Fruit fly (Drosophila melanogaster): ENCODE data around the gene CG43965.

CG43965 gene

DNA sequence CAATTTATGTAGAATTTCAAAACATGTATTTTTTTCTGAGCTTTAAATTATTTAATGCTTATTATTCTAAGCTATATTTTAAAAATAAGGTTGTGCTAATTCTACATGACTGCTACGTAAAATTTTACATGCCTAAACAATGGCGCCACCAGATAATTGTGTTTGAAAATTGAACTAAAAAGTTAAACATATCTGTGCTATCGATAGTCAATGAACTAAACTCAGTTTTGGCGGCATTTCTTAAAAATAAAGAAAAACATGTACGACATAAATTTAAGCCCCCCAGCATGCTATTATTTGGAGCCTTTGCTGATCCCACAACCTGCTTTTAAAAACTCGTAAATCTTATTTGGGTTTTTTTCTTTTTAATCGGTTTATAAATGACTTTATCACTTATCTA is 7.0 kb downstream of the CG43965 start (continued):
- TF ChIP-seq lbe (GFP tag; optimal IDR thresholded peaks at IDR 0.05) (no peak), zen (tag; optimal IDR thresholded peaks at IDR 0.05) (no peak), CG11723 (GFP tag; optimal IDR thresholded peaks at IDR 0.05) (no peak), CG7357 (GFP tag; IDR thresholded peaks at IDR 0.05) (no peak), Sox102F (GFP tag; optimal IDR thresholded peaks at IDR 0.05) (no peak), CG42726 (GFP tag; IDR thresholded peaks at IDR 0.05; ENCODE audit: partially characterized antibody) (peak; percentile 73; the same call in 1 of the 2 replicates), CG4424 (GFP tag; optimal IDR thresholded peaks at IDR 0.05) (no peak), CG9609 (GFP tag; optimal IDR thresholded peaks at IDR 0.05) (no peak), CG10147 (GFP tag; optimal IDR thresholded peaks at IDR 0.05) (no peak), unc-4 (GFP tag; IDR thresholded peaks at IDR 0.05; ENCODE audit: partially characterized antibody) (peak; percentile 80), ash1 (GFP tag; optimal IDR thresholded peaks at IDR 0.05) (no peak), Deaf1 (tag; optimal IDR thresholded peaks at IDR 0.05) (no peak), ham (GFP tag; IDR thresholded peaks at IDR 0.05) (no peak), CG2889 (GFP tag; IDR thresholded peaks at IDR 0.05) (no peak), hkb (optimal IDR thresholded peaks at IDR 0.05) (no peak), hkb (GFP tag; IDR thresholded peaks at IDR 0.05) (no peak), croc (GFP tag; conservative IDR thresholded peaks at IDR 0.05) (no peak), eve (GFP tag; optimal IDR thresholded peaks at IDR 0.05) (no peak), emc (GFP tag; optimal IDR thresholded peaks at IDR 0.05) (no peak), z (GFP tag; IDR thresholded peaks at IDR 0.05) (no peak), CG8478 (optimal IDR thresholded peaks at IDR 0.05) (no peak), zfh2 (GFP tag; optimal IDR thresholded peaks at IDR 0.05) (no peak), CG31388 (GFP tag; optimal IDR thresholded peaks at IDR 0.05) (no peak), Fer2 (tag; optimal IDR thresholded peaks at IDR 0.05) (no peak), Awh (GFP tag; IDR thresholded peaks at IDR 0.05) (no peak), CG3726 (GFP tag; IDR thresholded peaks at IDR 0.05) (no peak), MTF-1 (GFP tag; optimal IDR thresholded peaks at IDR 0.05; ENCODE audit: borderline replicate concordance) (no peak), CG2875 (GFP tag; optimal IDR thresholded peaks at IDR 0.05) (no peak), CG14860 (GFP tag; IDR thresholded peaks at IDR 0.05; ENCODE audit: partially characterized antibody) (peak; percentile 51; the same call in 1 of the 3 replicates), CG14050 (GFP tag; IDR thresholded peaks at IDR 0.05) (no peak), crc (GFP tag; optimal IDR thresholded peaks at IDR 0.05) (no peak), gem (tag; optimal IDR thresholded peaks at IDR 0.05) (peak; percentile 29), Sry-β (GFP tag; optimal IDR thresholded peaks at IDR 0.05) (no peak), Sox100B (GFP tag; optimal IDR thresholded peaks at IDR 0.05) (no peak), jumu (GFP tag; optimal IDR thresholded peaks at IDR 0.05) (no peak), Camta (GFP tag; optimal IDR thresholded peaks at IDR 0.05) (no peak), NfI (GFP tag; optimal IDR thresholded peaks at IDR 0.05) (no peak), D19B (GFP tag; optimal IDR thresholded peaks at IDR 0.05) (no peak), Hr39 (optimal IDR thresholded peaks at IDR 0.05) (no peak), odd (GFP tag; optimal IDR thresholded peaks at IDR 0.05) (no peak), twi (tag; optimal IDR thresholded peaks at IDR 0.05) (no peak), sug (tag; optimal IDR thresholded peaks at IDR 0.05) (peak; percentile 46), NC2α (GFP tag; optimal IDR thresholded peaks at IDR 0.05) (no peak), Blimp-1 (GFP tag; optimal IDR thresholded peaks at IDR 0.05) (peak; percentile 11), CG2116 (GFP tag; optimal IDR thresholded peaks at IDR 0.05) (peak; percentile 87), CG10209 (GFP tag; optimal IDR thresholded peaks at IDR 0.05) (no peak), CG8281 (tag; optimal IDR thresholded peaks at IDR 0.05) (no peak), zen2 (GFP tag; IDR thresholded peaks at IDR 0.05; ENCODE audit: partially characterized antibody) (no peak; the same call in 2 of the 3 replicates), inv (GFP tag; IDR thresholded peaks at IDR 0.05; ENCODE audit: partially characterized antibody) (peak; percentile 63), Sin3A (optimal IDR thresholded peaks at IDR 0.05) (no peak), pnt (GFP tag; optimal IDR thresholded peaks at IDR 0.05) (no peak), pum (GFP tag; optimal IDR thresholded peaks at IDR 0.05) (no peak)
